Fruit fly (Drosophila melanogaster) whole organism, embryonic: ENCODE results near the gene Prx1.

Experiments
- Ada2b ChIP-seq: fragments of 200-800 bp; sonication (Bioruptor generic); IDR thresholded peaks from 2 replicates; pipeline ENCODE4 v1.3.6; 2022; ENCODE audit warnings: missing biosample characterization, missing genetic modification characterization
- B-H2 ChIP-seq: fragments of 200-800 bp; sonication (Bioruptor generic); optimal IDR thresholded peaks from 2 replicates; lab custom pipeline; 2018; ENCODE audit warnings: missing biosample characterization, mild to moderate bottlenecking, missing genetic modification characterization
- CG10274 ChIP-seq: fragments of 200-800 bp; sonication (Bioruptor generic); optimal IDR thresholded peaks from 3 replicates; lab custom pipeline; 2017; ENCODE audit warnings: missing biosample characterization, mild to moderate bottlenecking, missing genetic modification characterization
- CG10979 ChIP-seq: fragments of 200-800 bp; sonication (Bioruptor generic); optimal IDR thresholded peaks from 2 replicates; lab custom pipeline; 2018; ENCODE audit warnings: missing biosample characterization, mild to moderate bottlenecking, missing genetic modification characterization, moderate library complexity
- CG11695 ChIP-seq: fragments of 200-800 bp; sonication (Bioruptor generic); IDR thresholded peaks from 3 replicates; pipeline ENCODE4 v1.3.6; 2022; ENCODE audit warnings: missing biosample characterization, missing genetic modification characterization
- CG12769 ChIP-seq: fragments of 200-800 bp; sonication (Bioruptor generic); optimal IDR thresholded peaks from 2 replicates; lab custom pipeline; 2019; ENCODE audit warnings: missing biosample characterization, mild to moderate bottlenecking, missing genetic modification characterization, moderate library complexity
- CG13775 ChIP-seq: fragments of 200-800 bp; sonication (Bioruptor generic); optimal IDR thresholded peaks from 3 replicates; lab custom pipeline; 2017; ENCODE audit warnings: missing biosample characterization, mild to moderate bottlenecking, missing genetic modification characterization
- CG14014 ChIP-seq: fragments of 200-800 bp; sonication (Bioruptor generic); IDR thresholded peaks from 2 replicates; pipeline ENCODE4 v1.3.6; 2022; ENCODE audit warnings: missing biosample characterization, missing genetic modification characterization
- CG16779 ChIP-seq: fragments of 200-800 bp; sonication (Bioruptor generic); IDR thresholded peaks from 2 replicates; pipeline ENCODE4 v1.3.6; 2022; ENCODE audit warnings: missing biosample characterization, missing genetic modification characterization
- CG16863 ChIP-seq: fragments of 200-800 bp; sonication (Bioruptor generic); optimal IDR thresholded peaks from 3 replicates; lab custom pipeline; 2016; ENCODE audit warnings: missing biosample characterization, missing genetic modification characterization
- CG17361 ChIP-seq: fragments of 200-800 bp; sonication (Bioruptor generic); IDR thresholded peaks from 3 replicates; pipeline ENCODE4 v1.3.6; 2022; ENCODE audit warnings: missing biosample characterization, missing genetic modification characterization
- CG2202 ChIP-seq: fragments of 200-800 bp; sonication (Bioruptor generic); optimal IDR thresholded peaks from 2 replicates; lab custom pipeline; 2018; ENCODE audit warnings: missing biosample characterization, mild to moderate bottlenecking, missing genetic modification characterization
- CG2678 ChIP-seq: fragments of 200-800 bp; sonication (Bioruptor generic); optimal IDR thresholded peaks from 3 replicates; lab custom pipeline; 2019; ENCODE audit warnings: missing biosample characterization, mild to moderate bottlenecking, missing genetic modification characterization, moderate library complexity
- CG42726 ChIP-seq: fragments of 200-800 bp; sonication (Bioruptor generic); IDR thresholded peaks from 2 replicates; pipeline ENCODE4 v1.3.6; 2022; ENCODE audit warnings: missing biosample characterization, missing genetic modification characterization; ENCODE audit not compliant: partially characterized antibody
- CG4360 ChIP-seq: fragments of 200-800 bp; sonication (Bioruptor generic); IDR thresholded peaks from 2 replicates; pipeline ENCODE4 v1.3.6; 2022; ENCODE audit warnings: missing biosample characterization, missing genetic modification characterization
- CG4404 ChIP-seq: fragments of 200-800 bp; sonication (Bioruptor generic); IDR thresholded peaks from 2 replicates; pipeline ENCODE4 v1.3.6; 2022; ENCODE audit warnings: missing biosample characterization, missing genetic modification characterization
- CG4820 ChIP-seq: fragments of 200-800 bp; sonication (Bioruptor generic); optimal IDR thresholded peaks from 3 replicates; lab custom pipeline; 2016; ENCODE audit warnings: missing biosample characterization, missing genetic modification characterization
- CG5180 ChIP-seq: fragments of 200-800 bp; sonication (Bioruptor generic); optimal IDR thresholded peaks from 3 replicates; lab custom pipeline; 2017; ENCODE audit warnings: missing biosample characterization, missing genetic modification characterization, mild to moderate bottlenecking, moderate library complexity, missing genetic modification reagents
- CG6175 ChIP-seq: fragments of 200-800 bp; sonication (Bioruptor generic); IDR thresholded peaks from 3 replicates; pipeline ENCODE4 v1.3.6; 2022; ENCODE audit warnings: missing biosample characterization, missing genetic modification characterization
- CG6854 ChIP-seq: fragments of 200-800 bp; sonication (Bioruptor generic); optimal IDR thresholded peaks from 3 replicates; lab custom pipeline; 2017; ENCODE audit warnings: missing biosample characterization, mild to moderate bottlenecking, missing genetic modification characterization
- CG7556 ChIP-seq: fragments of 200-800 bp; sonication (Bioruptor generic); optimal IDR thresholded peaks from 2 replicates; lab custom pipeline; 2017; ENCODE audit warnings: missing biosample characterization, mild to moderate bottlenecking, missing genetic modification characterization
- CG8359 ChIP-seq: fragments of 200-800 bp; sonication (Bioruptor generic); optimal IDR thresholded peaks from 2 replicates; lab custom pipeline; 2017; ENCODE audit warnings: missing biosample characterization, mild to moderate bottlenecking, missing genetic modification characterization, borderline replicate concordance
- CG8765 ChIP-seq: fragments of 200-800 bp; sonication (Bioruptor generic); IDR thresholded peaks from 2 replicates; pipeline ENCODE4 v1.3.6; 2022; ENCODE audit warnings: missing biosample characterization, missing genetic modification characterization
- CG9437 ChIP-seq: fragments of 200-800 bp; sonication (Bioruptor generic); optimal IDR thresholded peaks from 2 replicates; lab custom pipeline; 2018; ENCODE audit warnings: missing biosample characterization, mild to moderate bottlenecking, missing genetic modification characterization
- D19A ChIP-seq: fragments of 200-800 bp; optimal IDR thresholded peaks from 3 replicates; lab custom pipeline; 2019; ENCODE audit warnings: missing biosample characterization, mild to moderate bottlenecking, missing genetic modification characterization, moderate library complexity
- Ets65A ChIP-seq: fragments of 200-800 bp; sonication (Bioruptor generic); peaks from one replicate; lab custom pipeline; 2016; ENCODE audit warnings: missing biosample characterization, missing genetic modification characterization
- Fer3 ChIP-seq: fragments of 200-800 bp; sonication (Bioruptor generic); optimal IDR thresholded peaks from 2 replicates; lab custom pipeline; 2018; ENCODE audit warnings: missing biosample characterization, mild to moderate bottlenecking, missing genetic modification characterization, moderate library complexity
- Lpt ChIP-seq: fragments of >200 bp; optimal IDR thresholded peaks from 2 replicates; lab custom pipeline; 2018; ENCODE audit warnings: missing biosample characterization, missing genetic modification characterization
- Mrtf ChIP-seq: fragments of 200-800 bp; sonication (Bioruptor generic); IDR thresholded peaks from 3 replicates; pipeline ENCODE4 v1.3.6; 2022; ENCODE audit warnings: missing biosample characterization, missing genetic modification characterization
- Rfx ChIP-seq: fragments of 200-800 bp; sonication (Bioruptor generic); IDR thresholded peaks from 2 replicates; pipeline ENCODE4 v1.3.6; 2022; ENCODE audit warnings: missing biosample characterization, missing genetic modification characterization
- Side ChIP-seq: fragments of 200-800 bp; sonication (Bioruptor generic); optimal IDR thresholded peaks from 2 replicates; lab custom pipeline; 2016; ENCODE audit warnings: missing biosample characterization, missing genetic modification characterization
- Sox100B ChIP-seq: fragments of 200-800 bp; sonication (Bioruptor generic); optimal IDR thresholded peaks from 3 replicates; lab custom pipeline; 2018; ENCODE audit warnings: missing biosample characterization, mild to moderate bottlenecking, missing genetic modification characterization
- Spps ChIP-seq: fragments of 200-800 bp; sonication (Bioruptor generic); optimal IDR thresholded peaks from 2 replicates; lab custom pipeline; 2018; ENCODE audit warnings: missing biosample characterization, mild to moderate bottlenecking, missing genetic modification characterization
- Tbp ChIP-seq: fragments of >200 bp; optimal IDR thresholded peaks from 2 replicates; lab custom pipeline; 2018; ENCODE audit warnings: missing biosample characterization, missing genetic modification characterization
- Usf ChIP-seq: fragments of 200-800 bp; sonication (Bioruptor generic); optimal IDR thresholded peaks from 2 replicates; lab custom pipeline; 2017; ENCODE audit warnings: missing genotype, missing biosample characterization, missing genetic modification characterization
- ara ChIP-seq: fragments of 200-800 bp; sonication (Bioruptor generic); IDR thresholded peaks from 2 replicates; pipeline ENCODE4 v1.3.6; 2022; ENCODE audit warnings: missing biosample characterization, missing genetic modification characterization
- crc ChIP-seq: fragments of 200-800 bp; sonication (Bioruptor generic); optimal IDR thresholded peaks from 2 replicates; lab custom pipeline; 2016; ENCODE audit warnings: missing biosample characterization, missing genetic modification characterization
- cwo ChIP-seq: fragments of 200-800 bp; sonication (Bioruptor generic); optimal IDR thresholded peaks from 3 replicates; lab custom pipeline; 2017; ENCODE audit warnings: missing biosample characterization, missing genetic modification characterization, mild to moderate bottlenecking, moderate library complexity, missing genetic modification reagents
- dpn ChIP-seq, 2 experiments: fragments of 200-800 bp; sonication (Bioruptor generic); optimal IDR thresholded peaks; 3 replicates each; lab custom pipeline; 2016; ENCODE audit warnings: missing biosample characterization in 2 of 2, missing genetic modification characterization in 2 of 2
- ftz-f1 ChIP-seq: fragments of 200-800 bp; sonication (Bioruptor generic); optimal IDR thresholded peaks from 2 replicates; lab custom pipeline; 2016; ENCODE audit warnings: missing biosample characterization, missing genetic modification characterization
- hkb ChIP-seq, 2 experiments: fragments of 200-800 bp in 1 of 2; fragments of >200 bp in 1 of 2; sonication (Bioruptor generic) in 1 of 2; IDR thresholded peaks in 1 of 2; optimal IDR thresholded peaks in 1 of 2; 2 replicates each; pipeline versions ENCODE4 v1.3.6 to Lab custom; 2017 to 2022; ENCODE audit warnings: missing biosample characterization in 1 of 2, missing genetic modification characterization in 1 of 2
- maf-S ChIP-seq: fragments of 200-800 bp; sonication (Bioruptor generic); optimal IDR thresholded peaks from 2 replicates; lab custom pipeline; 2016; ENCODE audit warnings: missing biosample characterization, missing genetic modification characterization
- nom ChIP-seq: fragments of 200-800 bp; sonication (Bioruptor generic); optimal IDR thresholded peaks from 2 replicates; lab custom pipeline; 2017; ENCODE audit warnings: missing biosample characterization, missing genetic modification characterization, mild to moderate bottlenecking, moderate library complexity, missing genetic modification reagents
- otp ChIP-seq: fragments of 200-800 bp; sonication (Bioruptor generic); IDR thresholded peaks from 3 replicates; pipeline ENCODE4, ENCODE4 v1.3.6; 2022; ENCODE audit warnings: missing biosample characterization, missing genetic modification characterization
- pita ChIP-seq: fragments of 200-800 bp; sonication (Bioruptor generic); optimal IDR thresholded peaks from 2 replicates; lab custom pipeline; 2017; ENCODE audit warnings: missing biosample characterization, mild to moderate bottlenecking, missing genetic modification characterization
- pzg ChIP-seq: fragments of 200-800 bp; sonication (Bioruptor generic); optimal IDR thresholded peaks from 3 replicates; lab custom pipeline; 2018; ENCODE audit warnings: missing biosample characterization, mild to moderate bottlenecking, missing genetic modification characterization, moderate library complexity
- sim ChIP-seq: fragments of 200-800 bp; sonication (Bioruptor generic); IDR thresholded peaks from 2 replicates; pipeline ENCODE4 v1.3.6; 2022; ENCODE audit warnings: missing biosample characterization, missing genetic modification characterization
- sug ChIP-seq: fragments of 200-800 bp; optimal IDR thresholded peaks from 2 replicates; lab custom pipeline; 2019; ENCODE audit warnings: missing biosample characterization, mild to moderate bottlenecking, missing genetic modification characterization, moderate library complexity
- toy ChIP-seq: fragments of 200-800 bp; sonication (Bioruptor generic); IDR thresholded peaks from 2 replicates; pipeline ENCODE4 v1.3.6; 2022; ENCODE audit warnings: missing biosample characterization, missing genetic modification characterization

Gene Prx1

dm6 chr3L:15199216-15200090 lies 8.2 kb upstream of the Prx1 start (continued):
- TF ChIP-seq dpn (GFP tag; optimal IDR thresholded peaks at IDR 0.05; lab: Kevin White, UChicago) (no peak), CG2678 (tag; lab: Kevin White, UChicago) (peak; percentile 19), CG12769 (tag; lab: Kevin White, UChicago) (no peak), CG16863 (GFP tag; lab: Kevin White, UChicago) (peak; percentile 0), CG4820 (GFP tag; lab: Kevin White, UChicago) (peak; percentile 45), CG7556 (GFP tag; lab: Kevin White, UChicago) (no peak), CG14014 (GFP tag; lab: Robert Waterston, UW) (no peak), CG10274 (GFP tag; lab: Kevin White, UChicago) (no peak), CG10979 (tag; lab: Kevin White, UChicago) (peak; percentile 71), hkb (optimal IDR thresholded peaks at IDR 0.05; lab: Kevin White, UChicago) (no peak), hkb (GFP tag; IDR thresholded peaks at IDR 0.05; lab: Robert Waterston, UW) (no peak), B-H2 (no peak), Mrtf (GFP tag; lab: Robert Waterston, UW) (no peak), cwo (GFP tag; lab: Kevin White, UChicago) (no peak), D19A (tag; lab: Kevin White, UChicago) (peak; percentile 15), CG16779 (GFP tag; lab: Robert Waterston, UW) (no peak), Sox100B (GFP tag; lab: Kevin White, UChicago) (no peak), CG13775 (GFP tag; lab: Kevin White, UChicago) (no peak), CG4360 (peak; percentile 91), ftz-f1 (GFP tag; lab: Kevin White, UChicago) (no peak), CG5180 (GFP tag; lab: Kevin White, UChicago) (no peak), otp (GFP tag; lab: Robert Waterston, UW) (no peak), CG4404 (no peak), Spps (tag; lab: Kevin White, UChicago) (peak; percentile 34), sim (GFP tag; lab: Robert Waterston, UW) (no peak), ara (GFP tag; lab: Robert Waterston, UW) (peak; percentile 20; the same call in 1 of the 2 replicates), nom (no peak), maf-S (GFP tag; lab: Kevin White, UChicago) (no peak), sug (tag; lab: Kevin White, UChicago) (no peak), CG8359 (GFP tag; lab: Kevin White, UChicago) (peak; percentile 5), pzg (GFP tag; lab: Kevin White, UChicago) (no peak), Ada2b (GFP tag; lab: Robert Waterston, UW) (no peak), CG2202 (tag; lab: Kevin White, UChicago) (peak; percentile 29), CG17361 (GFP tag; lab: Robert Waterston, UW) (peak; percentile 52; the same call in 1 of the 3 replicates), crc (GFP tag; lab: Kevin White, UChicago) (no peak), CG6854 (GFP tag; lab: Kevin White, UChicago) (no peak), CG9437 (GFP tag; lab: Kevin White, UChicago) (no peak), CG6175 (GFP tag; lab: Robert Waterston, UW) (no peak), CG11695 (GFP tag; lab: Robert Waterston, UW) (no peak), Fer3 (tag; lab: Kevin White, UChicago) (no peak), Side (GFP tag; lab: Kevin White, UChicago) (no peak), Ets65A (GFP tag; lab: Kevin White, UChicago) (peak; percentile 77), Tbp (GFP tag; lab: Kevin White, UChicago) (no peak), Lpt (GFP tag; lab: Kevin White, UChicago) (no peak), CG8765 (no peak), CG42726 (GFP tag; lab: Robert Waterston, UW) (no peak), toy (no peak), Rfx (GFP tag; lab: Robert Waterston, UW) (no peak), Usf (GFP tag; lab: Kevin White, UChicago) (no peak), pita (GFP tag; lab: Kevin White, UChicago) (no peak)
